Worm (Caenorhabditis elegans) whole organism, L1 larva: Measurements from ENCODE around the gene H20E11.1.

Experiments
- egl-27 ChIP-seq, 2 experiments: fragments of 150-350 bp in 1 of 2; sonication (generic microtip); optimal IDR thresholded peaks; 3 replicates each; lab custom pipeline; 2017 to 2018; ENCODE audit warnings: missing biosample characterization in 2 of 2, missing genetic modification characterization in 2 of 2, missing genetic modification reagents in 2 of 2
- elt-3 ChIP-seq, 6 experiments: fragments of 150-350 bp in 1 of 6; sonication (generic microtip); optimal IDR thresholded peaks; 2 replicates each; lab custom pipeline; 2017 to 2018; ENCODE audit warnings: missing biosample characterization in 6 of 6, missing genetic modification characterization in 6 of 6, inconsistent platforms in 1 of 6
- irx-1 ChIP-seq: sonication (generic microtip); optimal IDR thresholded peaks from 2 replicates; lab custom pipeline; 2016; ENCODE audit warnings: missing genetic modification characterization, missing compliant biosample characterization
- lin-13 ChIP-seq: fragments of 150-350 bp; optimal IDR thresholded peaks from 2 replicates; lab custom pipeline; 2014; ENCODE audit warnings: missing biosample characterization, missing genetic modification reagents, missing genetic modification characterization
- lin-39 ChIP-seq: fragments of 150-350 bp; optimal IDR thresholded peaks from 2 replicates; lab custom pipeline; 2014; ENCODE audit warnings: missing biosample characterization, missing genetic modification reagents, missing genetic modification characterization
- lsy-2 ChIP-seq, 2 experiments: fragments of 150-350 bp; optimal IDR thresholded peaks; 2 replicates each; lab custom pipeline; 2014; ENCODE audit warnings: missing biosample characterization in 2 of 2, missing genetic modification characterization in 2 of 2
- nhr-47 ChIP-seq: sonication (generic microtip); optimal IDR thresholded peaks from 2 replicates; lab custom pipeline; 2016; ENCODE audit warnings: mild to moderate bottlenecking, missing genetic modification characterization, moderate library complexity, missing compliant biosample characterization
- nhr-77 ChIP-seq: fragments of 150-350 bp; optimal IDR thresholded peaks from 2 replicates; lab custom pipeline; 2014; ENCODE audit warnings: missing biosample characterization, missing genetic modification characterization
- nhr-85 ChIP-seq: sonication (generic microtip); peaks from one replicate; lab custom pipeline; 2016; ENCODE audit warnings: missing genetic modification characterization, inconsistent platforms, missing compliant biosample characterization
- pqm-1 ChIP-seq: sonication (generic microtip); optimal IDR thresholded peaks from 3 replicates; lab custom pipeline; 2017; ENCODE audit warnings: missing biosample characterization, missing genetic modification characterization
- skn-1 ChIP-seq: fragments of 150-350 bp; optimal IDR thresholded peaks from 2 replicates; lab custom pipeline; 2014; ENCODE audit warnings: missing biosample characterization, missing genetic modification characterization
- snu-23 ChIP-seq: sonication (generic microtip); optimal IDR thresholded peaks from 2 replicates; lab custom pipeline; 2016; ENCODE audit warnings: missing genetic modification characterization, missing compliant biosample characterization
- unc-98 ChIP-seq: fragments of 200-800 bp; sonication (Bioruptor generic); IDR thresholded peaks from 2 replicates; pipeline ENCODE4 v1.3.6; 2022; ENCODE audit warnings: missing genetic modification characterization, missing compliant biosample characterization

DNA sequence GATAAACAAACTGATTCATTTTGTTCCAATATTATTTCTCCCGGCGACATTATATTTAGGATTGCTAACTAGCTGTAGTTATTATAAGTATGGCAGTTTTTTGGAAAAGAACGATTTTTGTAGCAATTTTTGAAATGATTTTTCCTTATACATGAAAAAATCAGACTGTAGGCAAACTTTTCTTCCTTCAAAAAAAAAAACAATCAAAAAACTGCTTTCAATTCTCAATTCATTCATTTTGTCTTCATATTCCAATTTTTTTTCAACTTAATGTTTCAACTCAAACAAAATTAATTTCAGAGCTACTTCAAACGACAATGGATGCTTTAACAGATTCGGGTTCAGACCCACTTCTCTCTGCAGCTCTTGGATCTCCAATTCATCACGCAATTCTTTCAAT, 18.1 kb upstream of the H20E11.1 start, which contains the start of gene ceh-48:
- TF ChIP-seq nhr-77 (tag; lab: Kevin White, UChicago) (no peak), pqm-1 (tag; lab: Kevin White, UChicago) (no peak), nhr-47 (tag; lab: Kevin White, UChicago) (no peak), unc-98 (GFP tag; lab: Robert Waterston, UW) (no peak), egl-27 (tag; optimal IDR thresholded peaks at IDR 0.05; lab: Kevin White, UChicago) (no peak), irx-1 (no peak), skn-1 (tag; lab: Kevin White, UChicago) (no peak), nhr-85 (tag; lab: Kevin White, UChicago) (no peak), lin-39 (no peak), lin-13 (no peak), lsy-2 (tag; optimal IDR thresholded peaks at IDR 0.05; lab: Kevin White, UChicago) (no peak), snu-23 (GFP tag; lab: Kevin White, UChicago) (no peak), elt-3 (tag; optimal IDR thresholded peaks at IDR 0.05; lab: Kevin White, UChicago) (no peak)
